Worm (Caenorhabditis elegans) whole organism, late embryonic: ENCODE data around the gene C47G2.3.

Experiments used
- C08G9.2 ChIP-seq: sonication (generic microtip); optimal IDR thresholded peaks from 2 replicates; lab custom pipeline; 2016; ENCODE audit warnings: mild to moderate bottlenecking, missing genetic modification characterization, moderate library complexity, missing compliant biosample characterization
- C38D4.7 ChIP-seq: fragments of 200-800 bp; sonication (Bioruptor generic); optimal IDR thresholded peaks from 2 replicates; lab custom pipeline; 2018; ENCODE audit warnings: mild to moderate bottlenecking, missing genetic modification characterization, moderate library complexity, missing compliant biosample characterization
- F13H6.1 ChIP-seq: sonication (generic microtip); optimal IDR thresholded peaks from 2 replicates; lab custom pipeline; 2016; ENCODE audit warnings: missing genetic modification characterization, missing compliant biosample characterization
- K02D7.2 ChIP-seq: sonication (generic microtip); optimal IDR thresholded peaks from 2 replicates; lab custom pipeline; 2017; ENCODE audit warnings: mild to moderate bottlenecking, missing genetic modification characterization, missing compliant biosample characterization
- T23F11.4 ChIP-seq: fragments of 200-800 bp; sonication (Bioruptor generic); optimal IDR thresholded peaks from 2 replicates; lab custom pipeline; 2018; ENCODE audit warnings: mild to moderate bottlenecking, missing genetic modification characterization, missing compliant biosample characterization
- ahr-1 ChIP-seq: sonication (generic microtip); optimal IDR thresholded peaks from 2 replicates; lab custom pipeline; 2016; ENCODE audit warnings: missing genetic modification characterization, missing compliant biosample characterization
- ceh-18 ChIP-seq: sonication (generic microtip); optimal IDR thresholded peaks from 2 replicates; lab custom pipeline; 2016; ENCODE audit warnings: missing genetic modification characterization, missing compliant biosample characterization
- ceh-2 ChIP-seq: sonication (generic microtip); optimal IDR thresholded peaks from 2 replicates; lab custom pipeline; 2016; ENCODE audit warnings: missing genotype, missing genetic modification characterization, missing compliant biosample characterization
- ceh-22 ChIP-seq: sonication (generic microtip); optimal IDR thresholded peaks from 2 replicates; lab custom pipeline; 2017; ENCODE audit warnings: missing biosample characterization, missing genetic modification characterization
- ceh-24 ChIP-seq: sonication (generic microtip); optimal IDR thresholded peaks from 2 replicates; lab custom pipeline; 2016; ENCODE audit warnings: mild to moderate bottlenecking, missing genetic modification characterization, missing compliant biosample characterization
- ceh-31 ChIP-seq: sonication (generic microtip); optimal IDR thresholded peaks from 2 replicates; lab custom pipeline; 2016; ENCODE audit warnings: missing genetic modification characterization, missing compliant biosample characterization
- ceh-34 ChIP-seq: sonication (generic microtip); optimal IDR thresholded peaks from 2 replicates; lab custom pipeline; 2016; ENCODE audit warnings: mild to moderate bottlenecking, missing genetic modification characterization, missing compliant biosample characterization
- ceh-45 ChIP-seq: fragments of 200-800 bp; sonication (Bioruptor generic); IDR thresholded peaks from 2 replicates; pipeline ENCODE4 v1.3.6; 2022; ENCODE audit warnings: missing genetic modification reagents, missing genetic modification characterization, missing compliant biosample characterization
- ceh-48 ChIP-seq: sonication (generic microtip); optimal IDR thresholded peaks from 2 replicates; lab custom pipeline; 2016; ENCODE audit warnings: missing genetic modification characterization, inconsistent platforms, missing compliant biosample characterization
- ceh-6 ChIP-seq: fragments of 200-800 bp; sonication (Bioruptor generic); optimal IDR thresholded peaks from 2 replicates; lab custom pipeline; 2018; ENCODE audit warnings: mild to moderate bottlenecking, missing genetic modification characterization, missing compliant biosample characterization
- che-1 ChIP-seq: sonication (generic microtip); optimal IDR thresholded peaks from 2 replicates; lab custom pipeline; 2016; ENCODE audit warnings: mild to moderate bottlenecking, missing genetic modification characterization, missing compliant biosample characterization
- elt-2 ChIP-seq: sonication (generic microtip); optimal IDR thresholded peaks from 2 replicates; lab custom pipeline; 2016; ENCODE audit warnings: missing genetic modification reagents, missing genetic modification characterization, missing compliant biosample characterization
- ets-4 ChIP-seq: sonication (generic microtip); optimal IDR thresholded peaks from 2 replicates; lab custom pipeline; 2016; ENCODE audit warnings: missing genetic modification characterization, missing compliant biosample characterization
- eyg-1 ChIP-seq: sonication (generic microtip); optimal IDR thresholded peaks from 2 replicates; lab custom pipeline; 2016; ENCODE audit warnings: missing genotype, missing genetic modification characterization, missing compliant biosample characterization
- fax-1 ChIP-seq: sonication (generic microtip); optimal IDR thresholded peaks from 2 replicates; lab custom pipeline; 2016; ENCODE audit warnings: missing genotype, missing genetic modification characterization, missing compliant biosample characterization
- fkh-6 ChIP-seq: sonication (generic microtip); optimal IDR thresholded peaks from 2 replicates; lab custom pipeline; 2016; ENCODE audit warnings: missing genetic modification characterization, missing compliant biosample characterization
- hlh-13 ChIP-seq: fragments of 200-800 bp; sonication (Bioruptor generic); optimal IDR thresholded peaks from 2 replicates; lab custom pipeline; 2018; ENCODE audit warnings: mild to moderate bottlenecking, missing genetic modification characterization, missing compliant biosample characterization
- hlh-30 ChIP-seq: sonication (generic microtip); optimal IDR thresholded peaks from 2 replicates; lab custom pipeline; 2017; ENCODE audit warnings: antibody characterized with exemption, missing genetic modification characterization, missing compliant biosample characterization; ENCODE audit not compliant: insufficient read depth
- hlh-6 ChIP-seq: sonication (generic microtip); optimal IDR thresholded peaks from 2 replicates; lab custom pipeline; 2016; ENCODE audit warnings: missing genotype, missing genetic modification characterization, missing compliant biosample characterization
- nhr-232 ChIP-seq: sonication (generic microtip); optimal IDR thresholded peaks from 2 replicates; lab custom pipeline; 2016; ENCODE audit warnings: missing genetic modification characterization, missing compliant biosample characterization
- npax-4 ChIP-seq: sonication (generic microtip); optimal IDR thresholded peaks from 2 replicates; lab custom pipeline; 2016; ENCODE audit warnings: missing genetic modification characterization, missing compliant biosample characterization
- odd-2 ChIP-seq: sonication (generic microtip); optimal IDR thresholded peaks from 2 replicates; lab custom pipeline; 2017; ENCODE audit warnings: antibody characterized with exemption, mild to moderate bottlenecking, missing genetic modification characterization, missing compliant biosample characterization
- pag-3 ChIP-seq: sonication (generic microtip); optimal IDR thresholded peaks from 2 replicates; lab custom pipeline; 2016; ENCODE audit warnings: missing compliant biosample characterization, missing genetic modification characterization, borderline replicate concordance
- pat-9 ChIP-seq: fragments of 200-800 bp; sonication (Bioruptor generic); optimal IDR thresholded peaks from 2 replicates; lab custom pipeline; 2018; ENCODE audit warnings: mild to moderate bottlenecking, missing genetic modification characterization, moderate library complexity, missing compliant biosample characterization
- pqm-1 ChIP-seq: sonication (generic microtip); optimal IDR thresholded peaks from 2 replicates; lab custom pipeline; 2016; ENCODE audit warnings: missing genetic modification characterization, missing compliant biosample characterization
- ref-2 ChIP-seq: sonication (generic microtip); optimal IDR thresholded peaks from 2 replicates; lab custom pipeline; 2016; ENCODE audit warnings: missing genetic modification characterization, missing compliant biosample characterization
- rnt-1 ChIP-seq: sonication (generic microtip); optimal IDR thresholded peaks from 2 replicates; lab custom pipeline; 2016; ENCODE audit warnings: missing genetic modification characterization, missing compliant biosample characterization
- sox-2 ChIP-seq: fragments of 200-800 bp; sonication (Bioruptor generic); IDR thresholded peaks from 2 replicates; pipeline ENCODE4 v1.3.6; 2022; ENCODE audit warnings: missing genetic modification reagents, missing genetic modification characterization, missing compliant biosample characterization
- syd-9 ChIP-seq: sonication (generic microtip); optimal IDR thresholded peaks from 2 replicates; lab custom pipeline; 2016; ENCODE audit warnings: mild to moderate bottlenecking, missing genetic modification characterization, moderate library complexity, missing compliant biosample characterization
- tbx-2 ChIP-seq: sonication (generic microtip); optimal IDR thresholded peaks from 2 replicates; lab custom pipeline; 2016; ENCODE audit warnings: missing genetic modification characterization, missing compliant biosample characterization
- unc-3 ChIP-seq, 2 experiments: fragments of 200-800 bp in 1 of 2; sonication (Bioruptor generic) in 1 of 2; sonication (generic microtip) in 1 of 2; conservative IDR thresholded peaks in 1 of 2; optimal IDR thresholded peaks in 1 of 2; 2 replicates each; pipeline versions ENCODE4 v1.3.6 to Lab custom; 2016 to 2022; ENCODE audit warnings: missing compliant biosample characterization in 2 of 2, missing genetic modification characterization in 2 of 2, missing genetic modification reagents in 1 of 2
- unc-42 ChIP-seq: sonication (generic microtip); optimal IDR thresholded peaks from 2 replicates; lab custom pipeline; 2016; ENCODE audit warnings: missing genotype, missing genetic modification characterization, missing compliant biosample characterization
- unc-55 ChIP-seq: sonication (generic microtip); optimal IDR thresholded peaks from 2 replicates; lab custom pipeline; 2017; ENCODE audit warnings: missing biosample characterization, missing genetic modification reagents, missing genetic modification characterization
- ztf-16 ChIP-seq: sonication (generic microtip); optimal IDR thresholded peaks from 2 replicates; lab custom pipeline; 2017; ENCODE audit warnings: missing genetic modification characterization, missing compliant biosample characterization

C47G2.3 gene

DNA sequence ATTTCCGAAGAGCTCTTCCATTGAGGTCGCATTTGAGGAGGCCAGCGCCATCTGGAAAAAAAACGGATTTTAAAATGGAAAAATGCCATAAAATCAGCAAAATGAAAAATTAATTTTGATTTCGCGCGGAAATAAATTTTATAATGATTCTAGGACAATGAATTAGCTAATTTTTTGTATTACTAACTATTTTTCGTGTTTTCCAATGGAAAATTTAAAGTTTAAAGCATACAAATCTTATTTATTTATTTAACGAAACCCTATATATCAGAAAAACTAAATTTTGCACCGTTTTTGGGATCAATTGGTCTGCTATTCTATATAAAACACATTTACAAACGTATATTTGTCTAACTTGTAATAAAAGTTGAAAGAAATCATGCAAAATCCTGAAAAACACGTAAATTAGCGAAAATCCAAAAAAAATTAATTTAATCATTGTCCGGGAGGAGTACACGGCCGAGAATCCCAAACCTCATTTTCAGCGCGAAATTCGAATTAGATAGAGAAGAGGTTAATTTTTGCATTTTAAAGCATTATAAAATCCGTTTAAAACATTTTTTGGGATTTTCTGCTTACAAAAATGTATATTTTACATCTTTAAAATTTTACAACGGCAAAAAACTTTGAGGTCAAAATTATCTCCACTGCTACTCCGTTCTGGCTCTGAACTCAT, at the start of gene C47G2.3:
TSS of gene C47G2.3 (minus strand) at position 51 of the 676 bp plus-strand sequence.
- TF ChIP-seq ceh-48 (tag; lab: Kevin White, UChicago) (no peak), elt-2 (peak; percentile 9), ceh-6 (no peak), fkh-6 (tag; lab: Kevin White, UChicago) (no peak), ceh-31 (tag; lab: Kevin White, UChicago) (peak; percentile 7), C08G9.2 (peak; percentile 26)

ce11 chrII:11339507-11339906, 49.5 kb upstream of the C47G2.3 start, which contains the start of gene rmd-3:
TSS of gene rmd-3 (minus strand) at chrII:11339607.
- no peak for TF ChIP-seq elt-2
- TF ChIP-seq fax-1 (tag; lab: Kevin White, UChicago) = no peak
- TF ChIP-seq ahr-1 (tag; lab: Kevin White, UChicago) = no peak
- no peak for TF ChIP-seq npax-4 (tag; lab: Kevin White, UChicago)
- TF ChIP-seq ceh-45 (GFP tag; lab: Robert Waterston, UW) = no peak
- TF ChIP-seq tbx-2 (tag; lab: Kevin White, UChicago) = no peak
- TF ChIP-seq ets-4 = no peak
- TF ChIP-seq unc-55 (GFP tag; lab: Kevin White, UChicago) = no peak
- no peak for TF ChIP-seq C08G9.2
- TF ChIP-seq ceh-34 = no peak
- TF ChIP-seq odd-2 (tag; lab: Kevin White, UChicago) = no peak
- no peak for TF ChIP-seq hlh-30 (tag; lab: Kevin White, UChicago)
- TF ChIP-seq ref-2 (tag; lab: Kevin White, UChicago) = no peak
- TF ChIP-seq eyg-1 (tag; lab: Kevin White, UChicago) = no peak
- no peak for TF ChIP-seq pqm-1 (tag; lab: Kevin White, UChicago)
- no peak for TF ChIP-seq nhr-232 (tag; lab: Kevin White, UChicago)
- no peak for TF ChIP-seq ceh-22
- TF ChIP-seq pat-9 (tag; lab: Kevin White, UChicago) = no peak

DNA sequence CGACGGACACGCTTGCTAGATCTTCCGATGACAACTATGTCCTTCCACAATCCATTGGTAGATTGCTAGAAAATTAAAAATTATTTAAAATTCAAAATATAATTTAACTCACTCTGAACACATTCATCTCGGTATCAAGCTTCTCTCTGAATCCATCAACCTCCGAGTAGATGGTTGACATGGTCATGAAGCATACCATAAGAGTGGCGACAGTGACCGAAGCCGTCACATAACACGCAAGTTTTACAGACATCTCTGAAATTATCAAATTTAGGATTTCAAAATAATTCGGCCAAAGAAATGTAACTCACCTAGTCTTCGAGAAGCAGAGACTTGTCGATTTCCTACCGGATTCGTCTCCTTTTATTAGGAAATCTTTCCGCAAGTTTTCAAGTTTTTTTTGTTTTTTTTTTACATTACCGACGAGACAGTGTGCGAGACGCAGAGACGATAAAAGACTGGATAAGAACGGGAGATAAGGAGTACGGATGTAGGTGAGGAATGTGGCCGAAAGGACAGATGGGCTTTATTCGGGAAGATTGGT, 47.6 kb upstream of the C47G2.3 start, which contains the start of gene sqt-1:
TSS of gene sqt-1 (minus strand) at position 341 of the 544 bp plus-strand sequence.
- no peak for TF ChIP-seq ceh-2 (tag; lab: Kevin White, UChicago)
- TF ChIP-seq T23F11.4 (GFP tag; lab: Kevin White, UChicago) = no peak
- TF ChIP-seq ztf-16 (tag; lab: Kevin White, UChicago) = no peak
- TF ChIP-seq hlh-30 (tag; lab: Kevin White, UChicago) = no peak
- TF ChIP-seq F13H6.1 (tag; lab: Kevin White, UChicago) = no peak
- no peak for TF ChIP-seq K02D7.2 (tag; lab: Kevin White, UChicago)
- no peak for TF ChIP-seq nhr-232 (tag; lab: Kevin White, UChicago)
- TF ChIP-seq syd-9 (tag; lab: Kevin White, UChicago) = no peak
- TF ChIP-seq ceh-24 (tag; lab: Kevin White, UChicago) = no peak
- no peak for TF ChIP-seq pat-9 (tag; lab: Kevin White, UChicago)

- TF ChIP-seq fkh-6 (tag; lab: Kevin White, UChicago) = no peak
- no peak for TF ChIP-seq hlh-13 (GFP tag; lab: Kevin White, UChicago)
- TF ChIP-seq ref-2 (tag; lab: Kevin White, UChicago) = no peak
- no peak for TF ChIP-seq hlh-6 (tag; lab: Kevin White, UChicago)
Observed at ce11 chrII:11336640-11337241, 46.8 kb upstream of the C47G2.3 start.

ce11 chrII:11336163-11336562, 46.2 kb upstream of the C47G2.3 start:
- TF ChIP-seq C38D4.7 (no peak), unc-42 (tag; lab: Kevin White, UChicago) (no peak), ceh-2 (tag; lab: Kevin White, UChicago) (no peak), ceh-18 (tag; lab: Kevin White, UChicago) (no peak), hlh-30 (tag; lab: Kevin White, UChicago) (no peak), C08G9.2 (no peak), unc-3 (GFP tag; conservative IDR thresholded peaks at IDR 0.05; lab: Robert Waterston, UW) (no peak), unc-3 (tag; optimal IDR thresholded peaks at IDR 0.05; lab: Kevin White, UChicago) (no peak), T23F11.4 (GFP tag; lab: Kevin White, UChicago) (no peak), sox-2 (GFP tag; lab: Robert Waterston, UW) (no peak), fkh-6 (tag; lab: Kevin White, UChicago) (no peak), pat-9 (tag; lab: Kevin White, UChicago) (no peak), elt-2 (no peak), ceh-34 (no peak), pag-3 (tag; lab: Kevin White, UChicago) (no peak), fax-1 (tag; lab: Kevin White, UChicago) (no peak), che-1 (no peak), hlh-6 (tag; lab: Kevin White, UChicago) (no peak), rnt-1 (tag; lab: Kevin White, UChicago) (no peak)
